6 worm cellular contexts compared by ENCODE assay signal in the genomic region with DNA sequence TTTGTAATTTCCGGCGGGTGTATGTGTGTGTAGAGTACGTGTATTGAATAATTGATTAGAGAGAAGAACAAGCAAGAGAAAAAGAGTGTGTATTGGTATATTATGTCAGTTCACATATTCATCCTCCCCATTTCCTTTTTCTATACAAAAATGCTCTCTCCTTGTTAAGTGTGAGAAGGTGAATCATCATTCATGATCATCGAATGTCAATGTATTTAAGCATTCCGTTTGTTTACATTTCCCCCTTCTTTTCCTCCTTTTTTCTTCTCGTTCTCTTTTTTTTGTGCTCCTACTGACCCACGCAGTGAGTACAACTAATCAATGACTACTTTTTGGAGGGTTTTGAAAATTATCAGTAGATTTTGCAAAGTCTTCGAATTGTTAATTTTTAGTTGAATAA.
TF ChIP-seq lines count a peak whose summit lies in the region.

No protein-coding gene starts in this region.

TF ChIP-seq in whole organism, L1 larva, 84 proteins besides CTCF, POLR2A, EP300 and RAD21 (continues in another document):
- TF ChIP-seq unc-98 (GFP tag; IDR thresholded peaks at IDR 0.05; lab: Robert Waterston, UW) (no peak), lin-13 (GFP tag; optimal IDR thresholded peaks at IDR 0.05; lab: Kevin White, UChicago) (no peak), dsc-1 (tag; optimal IDR thresholded peaks at IDR 0.05; lab: Kevin White, UChicago) (peak; percentile 85), lsy-2 (tag; optimal IDR thresholded peaks at IDR 0.05; lab: Kevin White, UChicago) (no peak), lin-14 (GFP tag; optimal IDR thresholded peaks at IDR 0.05; lab: Kevin White, UChicago) (no peak), nhr-77 (tag; optimal IDR thresholded peaks at IDR 0.05; lab: Kevin White, UChicago) (no peak), F16B12.6 (tag; optimal IDR thresholded peaks at IDR 0.05; lab: Kevin White, UChicago) (no peak), nhr-85 (tag; lab: Kevin White, UChicago) (peak; percentile 47), lin-35 (GFP tag; optimal IDR thresholded peaks at IDR 0.05; lab: Kevin White, UChicago) (no peak), skn-1 (tag; optimal IDR thresholded peaks at IDR 0.05; lab: Kevin White, UChicago) (no peak), nhr-19 (GFP tag; conservative IDR thresholded peaks at IDR 0.05; lab: Robert Waterston, UW) (no peak), lin-39 (tag; optimal IDR thresholded peaks at IDR 0.05; lab: Kevin White, UChicago) (no peak), jun-1 (tag; optimal IDR thresholded peaks at IDR 0.05; lab: Kevin White, UChicago) (no peak), fkh-10 (GFP tag; optimal IDR thresholded peaks at IDR 0.05; lab: Kevin White, UChicago) (no peak), hlh-17 (GFP tag; optimal IDR thresholded peaks at IDR 0.05; lab: Kevin White, UChicago; ENCODE audit: borderline replicate concordance) (no peak)

TF ChIP-seq in whole organism, L2 larva, 48 proteins besides CTCF, POLR2A, EP300 and RAD21:
- TF ChIP-seq lin-13 (GFP tag; optimal IDR thresholded peaks at IDR 0.05; lab: Kevin White, UChicago) (no peak), fos-1 (tag; optimal IDR thresholded peaks at IDR 0.05; lab: Kevin White, UChicago) (peak; percentile 86)

TF ChIP-seq in whole organism, L3 larva, 47 proteins besides CTCF, POLR2A, EP300 and RAD21 (continues in another document):
- TF ChIP-seq lin-15B (tag; optimal IDR thresholded peaks at IDR 0.05; lab: Kevin White, UChicago), result no peak
- no peak for TF ChIP-seq eor-1 (tag; optimal IDR thresholded peaks at IDR 0.05; lab: Kevin White, UChicago)
- TF ChIP-seq nhr-11 (tag; optimal IDR thresholded peaks at IDR 0.05; lab: Kevin White, UChicago), result no peak
- no peak for TF ChIP-seq elt-2 (tag; optimal IDR thresholded peaks at IDR 0.05; lab: Kevin White, UChicago)
- TF ChIP-seq egl-5 (tag; optimal IDR thresholded peaks at IDR 0.05; lab: Kevin White, UChicago), result no peak
- no peak for TF ChIP-seq R02D3.7 (tag; optimal IDR thresholded peaks at IDR 0.05; lab: Kevin White, UChicago)
- no peak for TF ChIP-seq fkh-10 (GFP tag; optimal IDR thresholded peaks at IDR 0.05; lab: Kevin White, UChicago)
- no peak for TF ChIP-seq aly-2 (tag; optimal IDR thresholded peaks at IDR 0.05; lab: Kevin White, UChicago)
- no peak for TF ChIP-seq mml-1 (tag; optimal IDR thresholded peaks at IDR 0.05; lab: Kevin White, UChicago)
- no peak for TF ChIP-seq ceh-9 (tag; optimal IDR thresholded peaks at IDR 0.05; lab: Kevin White, UChicago)
- no peak for TF ChIP-seq jun-1 (tag; optimal IDR thresholded peaks at IDR 0.05; lab: Kevin White, UChicago)
- TF ChIP-seq mdl-1 (tag; optimal IDR thresholded peaks at IDR 0.05; lab: Kevin White, UChicago), result no peak
- no peak for TF ChIP-seq ztf-4 (tag; optimal IDR thresholded peaks at IDR 0.05; lab: Kevin White, UChicago)
- peak; percentile 35 for TF ChIP-seq pqm-1 (tag; optimal IDR thresholded peaks at IDR 0.05; lab: Kevin White, UChicago)
- TF ChIP-seq hmg-11 (tag; optimal IDR thresholded peaks at IDR 0.05; lab: Kevin White, UChicago), result peak; percentile 2
- TF ChIP-seq unc-62 (GFP tag; optimal IDR thresholded peaks at IDR 0.05; lab: Kevin White, UChicago), result no peak
- TF ChIP-seq pha-4 (tag; optimal IDR thresholded peaks at IDR 0.05; lab: Kevin White, UChicago), result peak; percentile 98
- no peak for TF ChIP-seq elt-3 (tag; optimal IDR thresholded peaks at IDR 0.05; lab: Kevin White, UChicago)
- TF ChIP-seq lsy-12 (tag; optimal IDR thresholded peaks at IDR 0.05; lab: Kevin White, UChicago), result no peak

TF ChIP-seq in whole organism, L4 larva, 104 proteins besides CTCF, POLR2A, EP300 and RAD21:
- TF ChIP-seq mes-2 (tag; optimal IDR thresholded peaks at IDR 0.05; lab: Kevin White, UChicago; ENCODE audit: poor library complexity, severe bottlenecking), result peak; percentile 31
- no peak for TF ChIP-seq nhr-25 (tag; optimal IDR thresholded peaks at IDR 0.05; lab: Kevin White, UChicago; ENCODE audit: borderline replicate concordance, insufficient read depth)
- TF ChIP-seq lin-15B (tag; optimal IDR thresholded peaks at IDR 0.05; lab: Kevin White, UChicago), result no peak
- no peak for TF ChIP-seq pha-4 (GFP tag; IDR thresholded peaks at IDR 0.05; lab: Robert Waterston, UW)
- peak; percentile 94 for TF ChIP-seq pha-4 (tag; optimal IDR thresholded peaks at IDR 0.05; lab: Kevin White, UChicago)
- no peak for TF ChIP-seq daf-16 (GFP tag; optimal IDR thresholded peaks at IDR 0.05; lab: Kevin White, UChicago)
- peak; percentile 41 for TF ChIP-seq daf-16 (tag; optimal IDR thresholded peaks at IDR 0.05; lab: Kevin White, UChicago)
- TF ChIP-seq lim-7 (GFP tag; IDR thresholded peaks at IDR 0.05; lab: Robert Waterston, UW), result no peak
- peak; percentile 79 for TF ChIP-seq pqm-1 (tag; optimal IDR thresholded peaks at IDR 0.05; lab: Kevin White, UChicago)
- TF ChIP-seq mep-1 (tag; optimal IDR thresholded peaks at IDR 0.05; lab: Kevin White, UChicago), result peak; percentile 18
- no peak for TF ChIP-seq hmg-1.1 (GFP tag; IDR thresholded peaks at IDR 0.05; lab: Robert Waterston, UW)
- TF ChIP-seq nhr-6 (tag; optimal IDR thresholded peaks at IDR 0.05; lab: Kevin White, UChicago), result peak; percentile 28
- peak; percentile 89 for TF ChIP-seq aha-1 (tag; lab: Kevin White, UChicago)
TF ChIP-seq in whole organism, L4 larva: peak in this region for 7.

TF ChIP-seq in whole organism, mixed stage, embryonic, 35 proteins besides CTCF, POLR2A, EP300 and RAD21:
- TF ChIP-seq nhr-28 (tag; optimal IDR thresholded peaks at IDR 0.05; lab: Kevin White, UChicago) (no peak), pha-4 (tag; optimal IDR thresholded peaks at IDR 0.05; lab: Kevin White, UChicago) (peak; percentile 12)

TF ChIP-seq in whole organism, young adult, 124 proteins besides CTCF, POLR2A, EP300 and RAD21:
- TF ChIP-seq nhr-80 (tag; optimal IDR thresholded peaks at IDR 0.05; lab: Kevin White, UChicago) (peak; percentile 10), hrde-1 (tag; optimal IDR thresholded peaks at IDR 0.05; lab: Kevin White, UChicago; ENCODE audit: borderline replicate concordance) (no peak)
